Fruit fly (Drosophila melanogaster) whole organism, embryonic: ENCODE results near the gene CG33281.

ENCODE experiments used
- Asciz ChIP-seq: fragments of 200-800 bp; sonication (Bioruptor generic); optimal IDR thresholded peaks from 2 replicates; lab custom pipeline; 2017; ENCODE audit warnings: missing biosample characterization, mild to moderate bottlenecking, missing genetic modification characterization, missing genetic modification reagents
- BEAF-32 ChIP-seq: fragments of 200-800 bp; sonication (Bioruptor generic); optimal IDR thresholded peaks from 3 replicates; lab custom pipeline; 2017; ENCODE audit warnings: missing biosample characterization, missing genetic modification characterization, mild to moderate bottlenecking, moderate library complexity, missing genetic modification reagents
- BtbVII ChIP-seq: fragments of 200-800 bp; sonication (Bioruptor generic); optimal IDR thresholded peaks from 3 replicates; lab custom pipeline; 2017; ENCODE audit warnings: missing biosample characterization, mild to moderate bottlenecking, missing genetic modification characterization
- CG10209 ChIP-seq: fragments of 200-800 bp; sonication (Bioruptor generic); optimal IDR thresholded peaks from 3 replicates; lab custom pipeline; 2017; ENCODE audit warnings: missing biosample characterization, mild to moderate bottlenecking, missing genetic modification characterization, missing genetic modification reagents
- CG11085 ChIP-seq: fragments of 200-800 bp; sonication (Bioruptor generic); IDR thresholded peaks from 2 replicates; pipeline ENCODE4 v1.3.6; 2022; ENCODE audit warnings: missing biosample characterization, missing genetic modification characterization
- CG11456 ChIP-seq: fragments of 200-800 bp; sonication (Bioruptor generic); IDR thresholded peaks from 3 replicates; pipeline ENCODE4 v1.3.6; 2022; ENCODE audit warnings: missing biosample characterization, missing genetic modification characterization
- CG11504 ChIP-seq: fragments of 200-800 bp; sonication (Bioruptor generic); optimal IDR thresholded peaks from 3 replicates; lab custom pipeline; 2019; ENCODE audit warnings: missing biosample characterization, mild to moderate bottlenecking, missing genetic modification characterization, moderate library complexity
- CG11696 ChIP-seq: fragments of 200-800 bp; sonication (Bioruptor generic); IDR thresholded peaks from 2 replicates; pipeline ENCODE4 v1.3.6; 2022; ENCODE audit warnings: missing biosample characterization, missing genetic modification characterization
- CG12236 ChIP-seq: fragments of 200-800 bp; sonication (Bioruptor generic); optimal IDR thresholded peaks from 2 replicates; lab custom pipeline; 2016; ENCODE audit warnings: missing biosample characterization, missing genetic modification characterization
- CG12942 ChIP-seq: fragments of 200-800 bp; sonication (Bioruptor generic); optimal IDR thresholded peaks from 3 replicates; lab custom pipeline; 2016; ENCODE audit warnings: missing biosample characterization, missing genetic modification characterization
- CG14965 ChIP-seq: fragments of 200-800 bp; sonication (Bioruptor generic); optimal IDR thresholded peaks from 2 replicates; lab custom pipeline; 2016; ENCODE audit warnings: missing biosample characterization, missing genetic modification characterization, borderline replicate concordance
- CG17802 ChIP-seq: fragments of 200-800 bp; sonication (Bioruptor generic); optimal IDR thresholded peaks from 2 replicates; lab custom pipeline; 2018; ENCODE audit warnings: missing biosample characterization, mild to moderate bottlenecking, missing genetic modification characterization, moderate library complexity
- CG1792 ChIP-seq: fragments of 200-800 bp; sonication (Bioruptor generic); optimal IDR thresholded peaks from 2 replicates; lab custom pipeline; 2016; ENCODE audit warnings: missing biosample characterization, missing genetic modification characterization
- CG2889 ChIP-seq: fragments of 200-800 bp; sonication (Bioruptor generic); IDR thresholded peaks from 3 replicates; pipeline ENCODE4 v1.3.6; 2022; ENCODE audit warnings: missing biosample characterization, missing genetic modification characterization
- CG31365 ChIP-seq: fragments of 200-800 bp; sonication (Bioruptor generic); optimal IDR thresholded peaks from 2 replicates; lab custom pipeline; 2018; ENCODE audit warnings: missing biosample characterization, mild to moderate bottlenecking, missing genetic modification characterization
- CG5180 ChIP-seq: fragments of 200-800 bp; sonication (Bioruptor generic); optimal IDR thresholded peaks from 3 replicates; lab custom pipeline; 2017; ENCODE audit warnings: missing biosample characterization, missing genetic modification characterization, mild to moderate bottlenecking, moderate library complexity, missing genetic modification reagents
- CG6272 ChIP-seq: fragments of 200-800 bp; sonication (Bioruptor generic); IDR thresholded peaks from 2 replicates; pipeline ENCODE4 v1.3.6; 2022; ENCODE audit warnings: missing biosample characterization, missing genetic modification characterization
- CG6689 ChIP-seq: fragments of 200-800 bp; sonication (Bioruptor generic); IDR thresholded peaks from 2 replicates; pipeline ENCODE4 v1.3.6; 2022; ENCODE audit warnings: missing biosample characterization, missing genetic modification characterization
- CG7372 ChIP-seq: fragments of 200-800 bp; sonication (Bioruptor generic); IDR thresholded peaks from 2 replicates; pipeline ENCODE4 v1.3.6; 2022; ENCODE audit warnings: missing biosample characterization, missing genetic modification characterization
- CG7839 ChIP-seq: fragments of 200-800 bp; sonication (Bioruptor generic); optimal IDR thresholded peaks from 3 replicates; lab custom pipeline; 2018; ENCODE audit warnings: missing biosample characterization, mild to moderate bottlenecking, missing genetic modification characterization, moderate library complexity
- CG8089 ChIP-seq: fragments of 200-800 bp; sonication (Bioruptor generic); optimal IDR thresholded peaks from 3 replicates; lab custom pipeline; 2016; ENCODE audit warnings: missing biosample characterization, missing genetic modification characterization
- CG8281 ChIP-seq: fragments of 200-800 bp; sonication (Bioruptor generic); optimal IDR thresholded peaks from 2 replicates; lab custom pipeline; 2018; ENCODE audit warnings: missing biosample characterization, mild to moderate bottlenecking, missing genetic modification characterization, moderate library complexity
- CG8290 ChIP-seq, 3 experiments: fragments of 200-800 bp; sonication (Bioruptor generic); optimal IDR thresholded peaks; 2 replicates each; lab custom pipeline; 2016 to 2019; ENCODE audit warnings: missing biosample characterization in 3 of 3, missing genetic modification characterization in 3 of 3, mild to moderate bottlenecking in 2 of 3, moderate library complexity in 1 of 3
- D19A ChIP-seq: fragments of 200-800 bp; optimal IDR thresholded peaks from 3 replicates; lab custom pipeline; 2019; ENCODE audit warnings: missing biosample characterization, mild to moderate bottlenecking, missing genetic modification characterization, moderate library complexity
- E2f2 ChIP-seq: fragments of 200-800 bp; sonication (Bioruptor generic); IDR thresholded peaks from 2 replicates; pipeline ENCODE4 v1.3.6; 2022; ENCODE audit warnings: missing biosample characterization, missing genetic modification characterization
- Fer2 ChIP-seq: fragments of 200-800 bp; sonication (Bioruptor generic); optimal IDR thresholded peaks from 2 replicates; lab custom pipeline; 2018; ENCODE audit warnings: missing biosample characterization, mild to moderate bottlenecking, missing genetic modification characterization, moderate library complexity
- HHEX ChIP-seq: fragments of 200-800 bp; sonication (Bioruptor generic); optimal IDR thresholded peaks from 3 replicates; lab custom pipeline; 2017; ENCODE audit warnings: missing biosample characterization, mild to moderate bottlenecking, missing genetic modification characterization, missing genetic modification reagents
- Mrtf ChIP-seq: fragments of 200-800 bp; sonication (Bioruptor generic); IDR thresholded peaks from 3 replicates; pipeline ENCODE4 v1.3.6; 2022; ENCODE audit warnings: missing biosample characterization, missing genetic modification characterization
- NfI ChIP-seq: fragments of 200-800 bp; sonication (Bioruptor generic); optimal IDR thresholded peaks from 3 replicates; lab custom pipeline; 2018; ENCODE audit warnings: missing biosample characterization, mild to moderate bottlenecking, missing genetic modification characterization, moderate library complexity
- Side ChIP-seq: fragments of 200-800 bp; sonication (Bioruptor generic); optimal IDR thresholded peaks from 2 replicates; lab custom pipeline; 2016; ENCODE audit warnings: missing biosample characterization, missing genetic modification characterization
- Sox100B ChIP-seq: fragments of 200-800 bp; sonication (Bioruptor generic); optimal IDR thresholded peaks from 3 replicates; lab custom pipeline; 2018; ENCODE audit warnings: missing biosample characterization, mild to moderate bottlenecking, missing genetic modification characterization
- ato ChIP-seq: fragments of 200-800 bp; sonication (Bioruptor generic); IDR thresholded peaks from 2 replicates; pipeline ENCODE4 v1.3.6; 2022; ENCODE audit warnings: missing biosample characterization, missing genetic modification characterization; ENCODE audit not compliant: partially characterized antibody
- bowl ChIP-seq: fragments of 200-800 bp; sonication (Bioruptor generic); IDR thresholded peaks from 2 replicates; pipeline ENCODE4 v1.3.6; 2022; ENCODE audit warnings: missing biosample characterization, missing genetic modification characterization
- btn ChIP-seq: fragments of 200-800 bp; sonication (Bioruptor generic); optimal IDR thresholded peaks from 2 replicates; lab custom pipeline; 2016; ENCODE audit warnings: missing biosample characterization, missing genetic modification characterization
- cas ChIP-seq: fragments of 200-800 bp; sonication (Bioruptor generic); IDR thresholded peaks from 2 replicates; pipeline ENCODE4 v1.3.6; 2022; ENCODE audit warnings: missing biosample characterization, missing genetic modification characterization
- chm ChIP-seq: fragments of 200-800 bp; sonication (Bioruptor generic); IDR thresholded peaks from 2 replicates; pipeline ENCODE4 v1.3.6; 2022; ENCODE audit warnings: missing biosample characterization, missing genetic modification characterization
- danr ChIP-seq: fragments of 200-800 bp; sonication (Bioruptor generic); IDR thresholded peaks from 2 replicates; pipeline ENCODE4 v1.3.6; 2022; ENCODE audit warnings: missing biosample characterization, missing genetic modification characterization
- fru ChIP-seq: fragments of >200 bp; optimal IDR thresholded peaks from 2 replicates; lab custom pipeline; 2017
- jigr1 ChIP-seq: fragments of 200-800 bp; sonication (Bioruptor generic); IDR thresholded peaks from 3 replicates; pipeline ENCODE4 v1.3.6; 2022; ENCODE audit warnings: missing biosample characterization, missing genetic modification characterization
- nau ChIP-seq: fragments of 200-800 bp; sonication (Bioruptor generic); optimal IDR thresholded peaks from 3 replicates; lab custom pipeline; 2017; ENCODE audit warnings: missing biosample characterization, mild to moderate bottlenecking, missing genetic modification characterization, missing genetic modification reagents
- pho ChIP-seq: fragments of 200-800 bp; sonication (Bioruptor generic); optimal IDR thresholded peaks from 2 replicates; lab custom pipeline; 2016; ENCODE audit warnings: missing biosample characterization, missing genetic modification characterization
- schlank ChIP-seq: fragments of 200-800 bp; sonication (Bioruptor generic); optimal IDR thresholded peaks from 2 replicates; lab custom pipeline; 2018; ENCODE audit warnings: missing biosample characterization, mild to moderate bottlenecking, missing genetic modification characterization
- sim ChIP-seq: fragments of 200-800 bp; sonication (Bioruptor generic); IDR thresholded peaks from 2 replicates; pipeline ENCODE4 v1.3.6; 2022; ENCODE audit warnings: missing biosample characterization, missing genetic modification characterization
- sisA ChIP-seq: fragments of 200-800 bp; sonication (Bioruptor generic); IDR thresholded peaks from 2 replicates; pipeline ENCODE4 v1.3.6; 2022; ENCODE audit warnings: missing biosample characterization, missing genetic modification characterization
- slou ChIP-seq: fragments of 200-800 bp; sonication (Bioruptor generic); optimal IDR thresholded peaks from 3 replicates; lab custom pipeline; 2016; ENCODE audit warnings: missing biosample characterization, missing genetic modification characterization
- ssp ChIP-seq: fragments of 200-800 bp; sonication (Bioruptor generic); IDR thresholded peaks from 2 replicates; pipeline ENCODE4 v1.3.6; 2022; ENCODE audit warnings: missing biosample characterization, missing genetic modification characterization
- tll ChIP-seq, 2 experiments: fragments of 200-800 bp in 1 of 2; fragments of >200 bp in 1 of 2; sonication (Bioruptor generic) in 1 of 2; optimal IDR thresholded peaks; 2 replicates each; lab custom pipeline; 2017 to 2019; ENCODE audit warnings: missing biosample characterization in 2 of 2, missing genetic modification characterization in 2 of 2, mild to moderate bottlenecking in 1 of 2, moderate library complexity in 1 of 2
- tup ChIP-seq: fragments of 200-800 bp; sonication (Bioruptor generic); optimal IDR thresholded peaks from 2 replicates; lab custom pipeline; 2016; ENCODE audit warnings: missing biosample characterization, mild to moderate bottlenecking, missing genetic modification characterization, moderate library complexity
- zen2 ChIP-seq: fragments of 200-800 bp; sonication (Bioruptor generic); IDR thresholded peaks from 3 replicates; pipeline ENCODE4 v1.3.6; 2022; ENCODE audit warnings: missing biosample characterization, missing genetic modification characterization; ENCODE audit not compliant: partially characterized antibody

The CG33281 gene

DNA sequence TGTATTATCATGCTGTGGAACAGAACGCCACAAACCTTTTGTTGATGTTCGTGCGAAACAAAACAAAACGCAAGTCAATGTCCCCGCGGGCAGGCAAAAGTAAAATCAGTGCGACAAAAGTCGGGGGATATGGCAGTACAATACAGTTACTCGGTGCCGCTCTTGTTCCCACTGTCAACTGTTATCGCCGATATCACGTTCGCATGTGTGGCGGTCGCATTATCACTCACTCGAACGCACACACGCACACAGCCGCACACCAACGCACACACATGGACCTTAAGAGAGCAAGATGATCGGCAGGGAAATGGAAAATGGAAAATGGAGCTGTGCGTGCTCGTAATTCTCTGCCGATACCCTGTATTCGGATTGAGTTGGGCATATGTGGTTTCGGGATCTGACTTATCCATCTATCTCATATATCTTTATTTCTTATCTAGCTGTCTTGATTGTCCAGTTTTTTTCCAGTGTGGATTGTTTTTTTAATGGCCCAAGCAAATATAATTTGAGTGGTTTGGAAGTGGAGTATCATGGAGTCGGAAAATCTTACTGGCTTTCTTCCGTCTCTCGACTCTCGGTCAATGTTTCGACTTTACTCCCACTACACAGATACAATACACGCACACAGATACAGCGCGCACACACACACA is 14.7 kb downstream of the CG33281 start (continued):
- no peak for TF ChIP-seq nau
- TF ChIP-seq CG11456 = peak; percentile 43; the same call in 1 of the 3 replicates
- TF ChIP-seq CG6272 (GFP tag; lab: Robert Waterston, UW) = peak; percentile 78
- TF ChIP-seq sim (GFP tag; lab: Robert Waterston, UW) = peak; percentile 68
- TF ChIP-seq sisA (GFP tag; lab: Robert Waterston, UW) = peak; percentile 91
- TF ChIP-seq CG11696 = no peak
- TF ChIP-seq ssp (GFP tag; lab: Robert Waterston, UW) = peak; percentile 73
- no peak for TF ChIP-seq bowl (GFP tag; lab: Robert Waterston, UW)
- peak; percentile 85 for TF ChIP-seq CG6689
- TF ChIP-seq pho (GFP tag; lab: Kevin White, UChicago) = peak; percentile 38
- TF ChIP-seq CG11504 (tag; lab: Kevin White, UChicago) = no peak
- TF ChIP-seq Sox100B (GFP tag; lab: Kevin White, UChicago) = peak; percentile 51
- TF ChIP-seq ato (GFP tag; lab: Robert Waterston, UW) = no peak
- peak; percentile 76 for TF ChIP-seq btn (GFP tag; lab: Kevin White, UChicago)
- peak; percentile 33; the same call in 1 of the 3 replicates for TF ChIP-seq CG2889 (GFP tag; lab: Robert Waterston, UW)
- peak; percentile 58 for TF ChIP-seq tup (GFP tag; lab: Kevin White, UChicago)
- TF ChIP-seq Mrtf (GFP tag; lab: Robert Waterston, UW) = peak; percentile 64; the same call in 1 of the 3 replicates
- TF ChIP-seq CG10209 = peak; percentile 76
- TF ChIP-seq BEAF-32 (GFP tag; lab: Kevin White, UChicago) = no peak
- no peak for TF ChIP-seq fru
- TF ChIP-seq CG5180 = peak; percentile 14
- TF ChIP-seq CG17802 (tag; lab: Kevin White, UChicago) = peak; percentile 78
- peak; percentile 19; the same call in 1 of the 2 replicates for TF ChIP-seq E2f2 (GFP tag; lab: Robert Waterston, UW)
- peak; percentile 83 for TF ChIP-seq CG7839 (tag; lab: Kevin White, UChicago)
- TF ChIP-seq zen2 (GFP tag; lab: Robert Waterston, UW) = no peak
- peak; percentile 65 for TF ChIP-seq danr (GFP tag; lab: Robert Waterston, UW)
- peak; percentile 75 for TF ChIP-seq CG12236 (GFP tag; lab: Kevin White, UChicago)
- TF ChIP-seq CG8281 = peak; percentile 38
- peak; percentile 7 for TF ChIP-seq CG14965
- TF ChIP-seq CG8290 (GFP tag; optimal IDR thresholded peaks at IDR 0.05; lab: Kevin White, UChicago) = peak; percentile 72
- TF ChIP-seq CG8290 (tag; optimal IDR thresholded peaks at IDR 0.05; lab: Kevin White, UChicago) = no peak
- TF ChIP-seq Asciz (GFP tag; lab: Kevin White, UChicago) = peak; percentile 77
- TF ChIP-seq CG1792 = peak; percentile 63
- peak; percentile 90 for TF ChIP-seq CG8089 (GFP tag; lab: Kevin White, UChicago)
- no peak; the same call in 1 of the 2 replicates for TF ChIP-seq CG11085
- peak; percentile 6 for TF ChIP-seq slou (GFP tag; lab: Kevin White, UChicago)
- TF ChIP-seq HHEX = peak; percentile 68
- TF ChIP-seq CG12942 (GFP tag; lab: Kevin White, UChicago) = peak; percentile 74
- peak; percentile 94 for TF ChIP-seq chm (GFP tag; lab: Robert Waterston, UW)
- TF ChIP-seq Fer2 (tag; lab: Kevin White, UChicago) = no peak
- TF ChIP-seq CG7372 = 0 out of 2 replicates have a peak, but pooled peaks have one; percentile 14
- TF ChIP-seq jigr1 = peak; percentile 70; the same call in 2 of the 3 replicates
- TF ChIP-seq tll (GFP tag; optimal IDR thresholded peaks at IDR 0.05; lab: Kevin White, UChicago) = no peak
- peak; percentile 81 for TF ChIP-seq Side (GFP tag; lab: Kevin White, UChicago)
- no peak for TF ChIP-seq cas (GFP tag; lab: Robert Waterston, UW)
- TF ChIP-seq schlank (tag; lab: Kevin White, UChicago) = no peak
- TF ChIP-seq NfI (GFP tag; lab: Kevin White, UChicago) = peak; percentile 43
- peak; percentile 44 for TF ChIP-seq CG31365 (tag; lab: Kevin White, UChicago)
- no peak for TF ChIP-seq BtbVII (GFP tag; lab: Kevin White, UChicago)
- TF ChIP-seq D19A (tag; lab: Kevin White, UChicago) = peak; percentile 73
